Fruit fly (Drosophila melanogaster): ENCODE data around the gene CG11841.

Gene CG11841

dm6 chr3R:29004884-29005621 is 45.8 kb upstream of the CG11841 start (continued):
- peak; percentile 21 for TF ChIP-seq CG9437 (GFP tag; optimal IDR thresholded peaks at IDR 0.05)
- no peak for TF ChIP-seq Dbx (GFP tag; IDR thresholded peaks at IDR 0.05)
- peak; percentile 34 for TF ChIP-seq CG2120 (GFP tag; optimal IDR thresholded peaks at IDR 0.05)
- no peak for TF ChIP-seq lov (optimal IDR thresholded peaks at IDR 0.05)
- TF ChIP-seq lov (GFP tag; IDR thresholded peaks at IDR 0.05): no peak
- TF ChIP-seq CG7839 (tag; optimal IDR thresholded peaks at IDR 0.05): peak; percentile 58
- no peak for TF ChIP-seq knrl (GFP tag; IDR thresholded peaks at IDR 0.05; ENCODE audit: partially characterized antibody)
- TF ChIP-seq CG15073 (GFP tag; optimal IDR thresholded peaks at IDR 0.05): no peak
- peak; percentile 66 for TF ChIP-seq dmrt99B (tag; optimal IDR thresholded peaks at IDR 0.05)
- TF ChIP-seq tap (tag; optimal IDR thresholded peaks at IDR 0.05): peak; percentile 40
- TF ChIP-seq CG18599 (GFP tag; optimal IDR thresholded peaks at IDR 0.05): peak; percentile 43
- peak; percentile 88 for TF ChIP-seq sens (GFP tag)
- peak; percentile 58 for TF ChIP-seq CG14441 (GFP tag; IDR thresholded peaks at IDR 0.05)
- TF ChIP-seq so (GFP tag; IDR thresholded peaks at IDR 0.05): no peak
- TF ChIP-seq Fer3 (tag; optimal IDR thresholded peaks at IDR 0.05): peak; percentile 1
- no peak for TF ChIP-seq CG8089 (GFP tag; optimal IDR thresholded peaks at IDR 0.05)
- TF ChIP-seq Side (GFP tag; optimal IDR thresholded peaks at IDR 0.05): no peak
- TF ChIP-seq toy (GFP tag; IDR thresholded peaks at IDR 0.05): no peak
- no peak for TF ChIP-seq Nf-YB (GFP tag; optimal IDR thresholded peaks at IDR 0.05)
- TF ChIP-seq CG11456 (GFP tag; IDR thresholded peaks at IDR 0.05): 0 out of 3 replicates have a peak, but pooled peaks have one; percentile 30
- peak; percentile 7 for TF ChIP-seq CG1233 (GFP tag; optimal IDR thresholded peaks at IDR 0.05)
- TF ChIP-seq Hmr (GFP tag; optimal IDR thresholded peaks at IDR 0.05): peak; percentile 31
- TF ChIP-seq CG15514 (GFP tag; optimal IDR thresholded peaks at IDR 0.05): peak; percentile 14
- no peak for TF ChIP-seq cas (GFP tag; IDR thresholded peaks at IDR 0.05)
- peak; percentile 47 for TF ChIP-seq CG13424 (tag; optimal IDR thresholded peaks at IDR 0.05)
- peak; percentile 11 for TF ChIP-seq Sox100B (GFP tag; optimal IDR thresholded peaks at IDR 0.05)
- peak; percentile 8 for TF ChIP-seq CG4820 (GFP tag; optimal IDR thresholded peaks at IDR 0.05)
- peak; percentile 17 for TF ChIP-seq Hsf (GFP tag; optimal IDR thresholded peaks at IDR 0.05)
- TF ChIP-seq Awh (GFP tag; IDR thresholded peaks at IDR 0.05): peak; percentile 49; the same call in 1 of the 2 replicates
- TF ChIP-seq CG8290 (GFP tag; optimal IDR thresholded peaks at IDR 0.05): no peak
- peak in 1 of 2 experiments; percentile 49 for TF ChIP-seq CG8290 (tag; optimal IDR thresholded peaks at IDR 0.05)
- peak; percentile 38 for TF ChIP-seq CoRest (tag; optimal IDR thresholded peaks at IDR 0.05)
- TF ChIP-seq tx (GFP tag; optimal IDR thresholded peaks at IDR 0.05): no peak
- TF ChIP-seq Bgb (GFP tag; IDR thresholded peaks at IDR 0.05; ENCODE audit: partially characterized antibody): no peak
- TF ChIP-seq CG8478 (optimal IDR thresholded peaks at IDR 0.05): no peak

dm6 chr3R:29005622-29006018 is 45.2 kb upstream of the CG11841 start:
- peak; percentile 93 for TF ChIP-seq Ets65A (GFP tag)
- no peak for TF ChIP-seq emc (GFP tag; optimal IDR thresholded peaks at IDR 0.05)
- peak; percentile 22 for TF ChIP-seq abd-A (tag; optimal IDR thresholded peaks at IDR 0.05)
- TF ChIP-seq CG1233 (GFP tag; optimal IDR thresholded peaks at IDR 0.05): no peak
- TF ChIP-seq Rx (GFP tag; IDR thresholded peaks at IDR 0.05): no peak
- no peak for TF ChIP-seq CG17829 (tag; optimal IDR thresholded peaks at IDR 0.05)
